Worm (Caenorhabditis elegans) whole organism, L4 larva: ENCODE measurements around the gene R08D7.5.

Experiments used
- pha-4 ChIP-seq, 2 experiments: fragments of 150-350 bp in 1 of 2; fragments of 200-800 bp in 1 of 2; sonication (Bioruptor generic) in 1 of 2; IDR thresholded peaks in 1 of 2; optimal IDR thresholded peaks in 1 of 2; 2 replicates each; pipeline versions ENCODE4 v1.3.6 to Lab custom; 2014 to 2022; ENCODE audit warnings: missing genetic modification characterization in 2 of 2, missing genetic modification reagents in 2 of 2, missing biosample characterization in 1 of 2, missing compliant biosample characterization in 1 of 2
- snpc-4 ChIP-seq: fragments of 150-350 bp; optimal IDR thresholded peaks from 2 replicates; lab custom pipeline; 2014; ENCODE audit warnings: missing biosample characterization, missing genetic modification characterization
- unc-62 ChIP-seq, 3 experiments: fragments of 150-350 bp in 1 of 3; sonication (generic microtip); optimal IDR thresholded peaks in 2 of 3; peaks in 1 of 3; 1 replicate in 1 of 3; 2 replicates in 2 of 3; lab custom pipeline; 2014 to 2017; ENCODE audit warnings: missing biosample characterization in 3 of 3, missing genetic modification characterization in 3 of 3, missing genetic modification reagents in 3 of 3, missing genotype in 1 of 3

ce11 chrIII:8984412-8984811 lies 10.5 kb downstream of the R08D7.5 start:
- TF ChIP-seq snpc-4 (no peak), pha-4 (GFP tag; IDR thresholded peaks at IDR 0.05; lab: Robert Waterston, UW) (no peak), pha-4 (tag; optimal IDR thresholded peaks at IDR 0.05; lab: Kevin White, UChicago) (no peak), unc-62 (GFP tag; optimal IDR thresholded peaks at IDR 0.05 in 1 of 2; lab: Kevin White, UChicago) (no peak), unc-62 (tag; optimal IDR thresholded peaks at IDR 0.05; lab: Kevin White, UChicago) (no peak)
